Worm (Caenorhabditis elegans) whole organism, L1 larva: Measurements from ENCODE around the gene frpr-19.

Experiments
- ama-1 ChIP-seq: fragments of 150-350 bp; optimal IDR thresholded peaks from 2 replicates; lab custom pipeline; 2014
- elt-3 ChIP-seq, 6 experiments: fragments of 150-350 bp in 1 of 6; sonication (generic microtip); optimal IDR thresholded peaks; 2 replicates each; lab custom pipeline; 2017 to 2018; ENCODE audit warnings: missing biosample characterization in 6 of 6, missing genetic modification characterization in 6 of 6, inconsistent platforms in 1 of 6
- fkh-10 ChIP-seq: sonication (generic microtip); optimal IDR thresholded peaks from 2 replicates; lab custom pipeline; 2017; ENCODE audit warnings: missing biosample characterization, missing genetic modification reagents, missing genetic modification characterization
- jun-1 ChIP-seq: fragments of 150-350 bp; optimal IDR thresholded peaks from 2 replicates; lab custom pipeline; 2014; ENCODE audit warnings: missing biosample characterization, missing genetic modification reagents, missing genetic modification characterization
- lin-35 ChIP-seq, 2 experiments: fragments of 150-350 bp; optimal IDR thresholded peaks; 2 replicates each; lab custom pipeline; 2014; ENCODE audit warnings: missing biosample characterization in 2 of 2, missing genetic modification characterization in 2 of 2, missing genetic modification reagents in 2 of 2
- lin-39 ChIP-seq: fragments of 150-350 bp; optimal IDR thresholded peaks from 2 replicates; lab custom pipeline; 2014; ENCODE audit warnings: missing biosample characterization, missing genetic modification reagents, missing genetic modification characterization
- sox-4 ChIP-seq: sonication (generic microtip); optimal IDR thresholded peaks from 2 replicates; lab custom pipeline; 2016; ENCODE audit warnings: missing genetic modification characterization, missing compliant biosample characterization
- unc-62 ChIP-seq: fragments of 150-350 bp; optimal IDR thresholded peaks from 2 replicates; lab custom pipeline; 2014; ENCODE audit warnings: missing biosample characterization, missing genetic modification reagents, missing genetic modification characterization
- ztf-11 ChIP-seq, 2 experiments: sonication (generic microtip); optimal IDR thresholded peaks; 2 replicates each; lab custom pipeline; 2016 to 2017; ENCODE audit warnings: missing genetic modification characterization in 2 of 2, missing biosample characterization in 1 of 2, missing compliant biosample characterization in 1 of 2

DNA sequence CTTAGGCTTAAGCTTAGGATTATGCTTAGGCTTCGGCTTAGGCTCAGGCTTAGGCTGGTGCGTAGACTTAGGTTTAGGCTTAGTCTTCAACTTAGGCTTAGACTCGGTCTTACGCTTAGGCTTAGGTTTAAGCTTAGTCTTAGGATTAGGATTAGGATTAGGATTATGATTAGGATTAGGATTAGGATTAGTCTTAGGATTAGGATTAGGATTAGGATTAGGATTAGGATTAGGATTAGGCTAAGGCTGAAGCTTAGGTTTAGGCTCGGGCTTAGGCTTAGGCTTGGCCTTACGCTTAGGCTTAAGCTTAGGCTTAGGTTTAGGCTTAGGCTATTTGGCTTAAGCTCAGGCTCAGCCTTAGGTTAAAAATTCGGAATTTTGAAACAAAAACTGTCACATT is 3.7 kb upstream of the frpr-19 start:
- no peak for TF ChIP-seq sox-4
- no peak for TF ChIP-seq lin-39 (tag; lab: Kevin White, UChicago)
- no peak for TF ChIP-seq fkh-10 (GFP tag; lab: Kevin White, UChicago)
- TF ChIP-seq ztf-11 (tag; optimal IDR thresholded peaks at IDR 0.05; lab: Kevin White, UChicago), result no peak
- no peak for TF ChIP-seq unc-62 (GFP tag; lab: Kevin White, UChicago)
- TF ChIP-seq elt-3 (tag; optimal IDR thresholded peaks at IDR 0.05; lab: Kevin White, UChicago), result no peak
- TF ChIP-seq jun-1 (tag; lab: Kevin White, UChicago), result no peak
- TF ChIP-seq lin-35 (GFP tag; optimal IDR thresholded peaks at IDR 0.05; lab: Kevin White, UChicago), result no peak
- TF ChIP-seq ama-1 (lab: Kevin White, UChicago), result no peak
